Worm (Caenorhabditis elegans): Measurements from ENCODE around the gene F59E12.8.

DNA sequence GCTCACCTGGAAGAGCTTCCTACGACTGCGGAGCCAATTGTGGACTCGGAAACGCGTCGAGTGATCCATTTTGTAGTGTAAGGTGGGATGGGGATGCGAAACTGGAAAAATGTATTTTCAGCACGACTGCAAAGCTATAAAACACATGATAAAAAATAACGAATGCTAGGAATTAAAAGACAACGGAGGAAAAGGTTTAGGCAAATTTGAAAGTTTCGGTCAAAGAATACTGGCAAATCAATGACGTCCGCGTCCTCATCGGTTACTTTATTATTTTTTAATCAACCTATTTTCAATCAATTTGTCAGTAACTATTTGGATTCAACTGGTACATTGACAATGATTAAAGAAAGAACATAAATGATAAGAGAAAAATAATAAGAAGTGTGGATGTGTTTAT, 29.0 kb downstream of the F59E12.8 start, which contains the start of gene C17G10.7:
- TF ChIP-seq nhr-11 (tag; optimal IDR thresholded peaks at IDR 0.05) (no peak), ama-1 (optimal IDR thresholded peaks at IDR 0.05) (no peak)

Data from whole organism, late embryonic.